Fruit fly (Drosophila melanogaster): ENCODE results near the gene robl37BC.
A peak's percentile ranks its signal among the peaks of the same experiment; 100 is the strongest.

Gene robl37BC

dm6 chr2L:19014881-19015366 is 4.3 kb downstream of the robl37BC start:
- TF ChIP-seq tin (GFP tag; optimal IDR thresholded peaks at IDR 0.05), result no peak
- peak; percentile 24 for TF ChIP-seq lilli (GFP tag; optimal IDR thresholded peaks at IDR 0.05)
- TF ChIP-seq Meics (GFP tag; optimal IDR thresholded peaks at IDR 0.05), result peak; percentile 40
- no peak for TF ChIP-seq CG2199 (GFP tag; IDR thresholded peaks at IDR 0.05)
- no peak for TF ChIP-seq CG7987 (GFP tag; optimal IDR thresholded peaks at IDR 0.05)
- no peak for TF ChIP-seq CG17359 (tag; optimal IDR thresholded peaks at IDR 0.05)
- no peak for TF ChIP-seq CG6683 (GFP tag; optimal IDR thresholded peaks at IDR 0.05)
- no peak for TF ChIP-seq CG32767 (GFP tag; IDR thresholded peaks at IDR 0.05)
- TF ChIP-seq HmgD (GFP tag; optimal IDR thresholded peaks at IDR 0.05), result no peak
- peak; percentile 46 for TF ChIP-seq mirr (GFP tag; optimal IDR thresholded peaks at IDR 0.05)
- TF ChIP-seq Xbp1 (GFP tag; optimal IDR thresholded peaks at IDR 0.05), result no peak
- peak; percentile 71 for TF ChIP-seq Hey (tag; optimal IDR thresholded peaks at IDR 0.05)
- TF ChIP-seq odd (GFP tag; optimal IDR thresholded peaks at IDR 0.05), result no peak
- TF ChIP-seq sob (GFP tag; IDR thresholded peaks at IDR 0.05), result 0 out of 2 replicates have a peak, but pooled peaks have one; percentile 2
- no peak for TF ChIP-seq CG4404 (GFP tag; IDR thresholded peaks at IDR 0.05)
- TF ChIP-seq Ets97D (GFP tag; optimal IDR thresholded peaks at IDR 0.05), result no peak
- TF ChIP-seq Sin3A (optimal IDR thresholded peaks at IDR 0.05), result no peak
- no peak for TF ChIP-seq H2.0 (GFP tag; IDR thresholded peaks at IDR 0.05)
- no peak for TF ChIP-seq CG8478 (optimal IDR thresholded peaks at IDR 0.05)
- TF ChIP-seq CG8290 (GFP tag; optimal IDR thresholded peaks at IDR 0.05), result no peak
- TF ChIP-seq CG8290 (tag; optimal IDR thresholded peaks at IDR 0.05), result no peak
- TF ChIP-seq ham (GFP tag; IDR thresholded peaks at IDR 0.05), result no peak
- no peak for TF ChIP-seq Eip74EF (GFP tag; optimal IDR thresholded peaks at IDR 0.05)
- TF ChIP-seq CG16863 (GFP tag; optimal IDR thresholded peaks at IDR 0.05), result no peak
- TF ChIP-seq CG17829 (tag; optimal IDR thresholded peaks at IDR 0.05), result no peak
- TF ChIP-seq sisA (GFP tag; IDR thresholded peaks at IDR 0.05), result no peak
- TF ChIP-seq Bgb (GFP tag; IDR thresholded peaks at IDR 0.05; ENCODE audit: partially characterized antibody), result peak; percentile 33; the same call in 1 of the 2 replicates
- TF ChIP-seq CG7556 (GFP tag; optimal IDR thresholded peaks at IDR 0.05), result peak; percentile 53
- TF ChIP-seq fd102C (GFP tag; optimal IDR thresholded peaks at IDR 0.05), result no peak
- no peak for TF ChIP-seq CG3407 (GFP tag; optimal IDR thresholded peaks at IDR 0.05)
- no peak for TF ChIP-seq klu (GFP tag; IDR thresholded peaks at IDR 0.05)
- TF ChIP-seq CG2712 (tag; optimal IDR thresholded peaks at IDR 0.05), result no peak
- TF ChIP-seq CG31441 (GFP tag; IDR thresholded peaks at IDR 0.05), result 0 out of 2 replicates have a peak, but pooled peaks have one; percentile 4
- TF ChIP-seq Tbp (GFP tag; optimal IDR thresholded peaks at IDR 0.05), result no peak
- no peak for TF ChIP-seq Sox100B (GFP tag; optimal IDR thresholded peaks at IDR 0.05)
- TF ChIP-seq CG3281 (GFP tag; optimal IDR thresholded peaks at IDR 0.05), result no peak
- TF ChIP-seq CG14014 (GFP tag; IDR thresholded peaks at IDR 0.05), result no peak
- 0 out of 2 replicates have a peak, but pooled peaks have one; percentile 2 for TF ChIP-seq esg (GFP tag; conservative IDR thresholded peaks at IDR 0.05)
- TF ChIP-seq insv (GFP tag; optimal IDR thresholded peaks at IDR 0.05), result no peak
- TF ChIP-seq dmrt99B (tag; optimal IDR thresholded peaks at IDR 0.05), result no peak
- no peak for TF ChIP-seq Dfd (GFP tag; optimal IDR thresholded peaks at IDR 0.05)
- TF ChIP-seq CG31388 (GFP tag; optimal IDR thresholded peaks at IDR 0.05), result no peak
- TF ChIP-seq CG10654 (GFP tag; optimal IDR thresholded peaks at IDR 0.05), result no peak
- no peak for TF ChIP-seq gsb (GFP tag; IDR thresholded peaks at IDR 0.05)
- no peak for TF ChIP-seq tgo (GFP tag; IDR thresholded peaks at IDR 0.05)
- no peak for TF ChIP-seq fd64A (GFP tag; optimal IDR thresholded peaks at IDR 0.05)
- TF ChIP-seq pho (GFP tag; optimal IDR thresholded peaks at IDR 0.05), result no peak
- no peak for TF ChIP-seq seq (GFP tag; IDR thresholded peaks at IDR 0.05)
- TF ChIP-seq Ets65A (GFP tag), result peak; percentile 44
- no peak for TF ChIP-seq Rx (GFP tag; IDR thresholded peaks at IDR 0.05)
- TF ChIP-seq corto (GFP tag; optimal IDR thresholded peaks at IDR 0.05), result no peak
- peak; percentile 31 for TF ChIP-seq CG12104 (GFP tag; optimal IDR thresholded peaks at IDR 0.05)
- no peak for TF ChIP-seq tna (GFP tag; IDR thresholded peaks at IDR 0.05; ENCODE audit: partially characterized antibody)

Data from whole organism, embryonic.